Worm (Caenorhabditis elegans): Measurements from ENCODE around the gene glb-14.

DNA sequence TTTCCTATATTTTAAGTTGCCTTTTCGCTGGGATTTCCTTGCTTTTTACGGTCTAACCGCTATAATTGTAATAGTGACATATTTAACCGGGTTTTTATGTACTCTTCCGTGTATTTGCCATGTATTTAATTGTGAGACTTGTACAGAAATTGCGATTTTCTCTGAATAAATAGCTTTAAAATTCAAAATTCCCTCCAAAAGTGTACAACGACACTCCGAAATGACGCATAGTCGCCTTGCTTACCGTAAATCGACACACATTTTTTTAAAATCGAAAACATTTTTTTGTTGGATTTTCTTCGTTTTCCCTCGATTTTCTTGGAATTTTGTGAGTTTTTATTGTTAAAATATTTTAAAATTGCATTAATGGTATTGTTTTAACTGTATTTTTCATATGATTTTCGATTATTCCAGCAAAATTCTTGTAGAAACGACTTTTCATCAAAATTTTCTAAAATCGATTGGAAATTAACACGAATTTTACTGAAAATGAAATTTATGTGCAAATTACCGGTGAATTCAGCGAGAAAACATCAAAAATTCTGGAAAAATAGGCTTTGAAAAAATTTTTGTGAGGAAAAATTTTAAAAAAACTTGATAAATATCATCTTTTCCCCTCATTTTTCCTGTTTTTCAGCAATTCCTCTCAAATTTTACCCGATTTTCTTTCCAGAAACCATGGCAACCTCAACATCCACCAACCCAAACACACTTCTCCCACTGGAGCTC, 25.1 kb upstream of the glb-14 start, which contains the start of gene lsm-5:
- no peak for TF ChIP-seq ceh-82 (tag; optimal IDR thresholded peaks at IDR 0.05)
- TF ChIP-seq R02D3.7 (tag; optimal IDR thresholded peaks at IDR 0.05), result peak; percentile 80
- no peak; the same call in 1 of the 2 replicates for TF ChIP-seq lin-38 (GFP tag; IDR thresholded peaks at IDR 0.05)
